Worm (Caenorhabditis elegans) whole organism, mixed stage, embryonic: ENCODE results near the gene C18F10.2.
A peak's percentile ranks its signal among the peaks of the same experiment; 100 is the strongest.

Experiments used
- M03D4.4 ChIP-seq: sonication (generic microtip); optimal IDR thresholded peaks from 2 replicates; lab custom pipeline; 2017; ENCODE audit warnings: mild to moderate bottlenecking, missing genetic modification characterization, missing compliant biosample characterization
- bed-3 ChIP-seq: fragments of 200-800 bp; sonication (Bioruptor generic); optimal IDR thresholded peaks from 3 replicates; lab custom pipeline; 2018; ENCODE audit warnings: mild to moderate bottlenecking, missing genetic modification characterization, moderate library complexity, missing compliant biosample characterization
- blmp-1 ChIP-seq: fragments of 150-350 bp; optimal IDR thresholded peaks from 2 replicates; lab custom pipeline; 2014; ENCODE audit warnings: missing biosample characterization, missing genetic modification characterization
- ceh-39 ChIP-seq: fragments of 150-350 bp; optimal IDR thresholded peaks from 2 replicates; lab custom pipeline; 2014; ENCODE audit warnings: missing biosample characterization, missing genetic modification characterization
- ceh-43 ChIP-seq: fragments of 200-800 bp; sonication (Bioruptor generic); optimal IDR thresholded peaks from 2 replicates; lab custom pipeline; 2018; ENCODE audit warnings: mild to moderate bottlenecking, missing genetic modification characterization, moderate library complexity, missing compliant biosample characterization
- ceh-83 ChIP-seq: fragments of 200-800 bp; sonication (Bioruptor generic); optimal IDR thresholded peaks from 2 replicates; lab custom pipeline; 2018; ENCODE audit warnings: mild to moderate bottlenecking, missing genetic modification characterization, missing compliant biosample characterization
- ces-1 ChIP-seq: fragments of 150-350 bp; optimal IDR thresholded peaks from 2 replicates; lab custom pipeline; 2014; ENCODE audit warnings: missing biosample characterization, missing genetic modification reagents, missing genetic modification characterization
- cnd-1 ChIP-seq: fragments of 200-800 bp; sonication (Bioruptor generic); optimal IDR thresholded peaks from 2 replicates; lab custom pipeline; 2018; ENCODE audit warnings: mild to moderate bottlenecking, missing genetic modification characterization, missing compliant biosample characterization
- drap-1 ChIP-seq: fragments of 200-800 bp; sonication (Bioruptor generic); optimal IDR thresholded peaks from 3 replicates; lab custom pipeline; 2018; ENCODE audit warnings: mild to moderate bottlenecking, missing genetic modification characterization, missing compliant biosample characterization
- elt-1 ChIP-seq: sonication (generic microtip); optimal IDR thresholded peaks from 2 replicates; lab custom pipeline; 2017; ENCODE audit warnings: missing genetic modification characterization, mild to moderate bottlenecking, missing compliant biosample characterization, antibody characterized with exemption, moderate library complexity, borderline replicate concordance; ENCODE audit not compliant: insufficient read depth
- elt-3 ChIP-seq: fragments of 150-350 bp; optimal IDR thresholded peaks from 2 replicates; lab custom pipeline; 2014; ENCODE audit warnings: missing biosample characterization, missing genetic modification characterization
- flh-1 ChIP-seq: fragments of 200-800 bp; sonication (Bioruptor generic); optimal IDR thresholded peaks from 2 replicates; lab custom pipeline; 2018; ENCODE audit warnings: mild to moderate bottlenecking, missing genetic modification characterization, moderate library complexity, missing compliant biosample characterization
- ham-2 ChIP-seq: fragments of 200-800 bp; sonication (Bioruptor generic); optimal IDR thresholded peaks from 2 replicates; lab custom pipeline; 2018; ENCODE audit warnings: mild to moderate bottlenecking, missing genetic modification characterization, missing compliant biosample characterization
- hlh-1 ChIP-seq: fragments of 150-350 bp; optimal IDR thresholded peaks from 2 replicates; lab custom pipeline; 2014; ENCODE audit warnings: missing biosample characterization, missing genetic modification reagents, missing genetic modification characterization
- lin-13 ChIP-seq: fragments of 150-350 bp; optimal IDR thresholded peaks from 2 replicates; lab custom pipeline; 2014; ENCODE audit warnings: missing biosample characterization, missing genetic modification characterization
- lin-32 ChIP-seq: fragments of 200-800 bp; sonication (Bioruptor generic); optimal IDR thresholded peaks from 2 replicates; lab custom pipeline; 2018; ENCODE audit warnings: mild to moderate bottlenecking, missing genetic modification characterization, missing compliant biosample characterization
- lsy-2 ChIP-seq: fragments of 150-350 bp; optimal IDR thresholded peaks from 2 replicates; lab custom pipeline; 2014; ENCODE audit warnings: missing biosample characterization, missing genetic modification characterization
- mab-5 ChIP-seq: fragments of 150-350 bp; optimal IDR thresholded peaks from 2 replicates; lab custom pipeline; 2014; ENCODE audit warnings: missing biosample characterization, missing genetic modification characterization
- nhr-12 ChIP-seq: fragments of 150-350 bp; optimal IDR thresholded peaks from 2 replicates; lab custom pipeline; 2014; ENCODE audit warnings: missing biosample characterization, missing genetic modification characterization
- nhr-2 ChIP-seq: fragments of 150-350 bp; optimal IDR thresholded peaks from 2 replicates; lab custom pipeline; 2014; ENCODE audit warnings: missing biosample characterization, missing genetic modification characterization
- nhr-237 ChIP-seq: fragments of 150-350 bp; optimal IDR thresholded peaks from 2 replicates; lab custom pipeline; 2014; ENCODE audit warnings: missing biosample characterization, missing genetic modification characterization
- nhr-28 ChIP-seq: fragments of 150-350 bp; optimal IDR thresholded peaks from 2 replicates; lab custom pipeline; 2014; ENCODE audit warnings: missing biosample characterization, missing genetic modification characterization
- nhr-76 ChIP-seq: sonication (generic microtip); optimal IDR thresholded peaks from 2 replicates; lab custom pipeline; 2017; ENCODE audit warnings: missing biosample characterization, missing genetic modification characterization
- pha-4 ChIP-seq: fragments of 150-350 bp; optimal IDR thresholded peaks from 2 replicates; lab custom pipeline; 2018; ENCODE audit warnings: missing biosample characterization, missing genetic modification reagents, missing genetic modification characterization
- sem-2 ChIP-seq: fragments of 200-800 bp; sonication (Bioruptor generic); optimal IDR thresholded peaks from 2 replicates; lab custom pipeline; 2018; ENCODE audit warnings: mild to moderate bottlenecking, missing genetic modification characterization, missing compliant biosample characterization
- snpc-4 ChIP-seq: fragments of 150-350 bp; optimal IDR thresholded peaks from 2 replicates; lab custom pipeline; 2014; ENCODE audit warnings: missing biosample characterization, missing genetic modification characterization
- sptf-1 ChIP-seq: sonication (generic microtip); optimal IDR thresholded peaks from 2 replicates; lab custom pipeline; 2017; ENCODE audit warnings: mild to moderate bottlenecking, missing genetic modification characterization, moderate library complexity, missing compliant biosample characterization
- tbx-8 ChIP-seq: fragments of 200-800 bp; sonication (Bioruptor generic); optimal IDR thresholded peaks from 2 replicates; lab custom pipeline; 2018; ENCODE audit warnings: mild to moderate bottlenecking, missing genetic modification characterization, moderate library complexity, missing compliant biosample characterization
- unc-120 ChIP-seq: sonication (generic microtip); optimal IDR thresholded peaks from 2 replicates; lab custom pipeline; 2017; ENCODE audit warnings: missing genetic modification characterization, missing compliant biosample characterization; ENCODE audit not compliant: poor library complexity, severe bottlenecking
- unc-39 ChIP-seq: fragments of 150-350 bp; optimal IDR thresholded peaks from 2 replicates; lab custom pipeline; 2014; ENCODE audit warnings: missing biosample characterization, missing genetic modification characterization
- unc-62 ChIP-seq: fragments of 150-350 bp; optimal IDR thresholded peaks from 2 replicates; lab custom pipeline; 2014; ENCODE audit warnings: missing biosample characterization, missing genetic modification reagents, missing genetic modification characterization
- zip-8 ChIP-seq: fragments of 150-350 bp; optimal IDR thresholded peaks from 2 replicates; lab custom pipeline; 2014; ENCODE audit warnings: missing biosample characterization, missing genetic modification characterization
- ztf-11 ChIP-seq: fragments of 150-350 bp; optimal IDR thresholded peaks from 2 replicates; lab custom pipeline; 2014; ENCODE audit warnings: missing biosample characterization, missing genetic modification characterization

The C18F10.2 gene

DNA sequence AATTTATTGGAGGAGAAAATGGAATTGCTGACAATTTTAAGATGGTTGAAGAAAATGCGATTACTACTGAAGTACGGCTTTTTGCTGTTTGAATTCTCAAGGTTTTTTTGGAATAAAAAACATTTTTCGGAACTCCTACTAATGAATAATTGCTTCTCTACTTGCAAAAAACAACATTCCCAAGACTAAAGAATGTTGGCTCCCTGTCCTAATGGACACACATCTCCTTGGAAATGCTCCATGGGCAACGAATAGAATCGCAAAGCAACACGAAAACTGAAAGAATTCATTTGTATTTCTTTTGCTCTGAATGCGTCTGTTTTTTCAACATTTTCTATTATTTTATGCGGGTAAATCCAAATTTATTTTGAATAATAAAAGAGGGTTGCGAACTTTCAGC, at the start of gene C18F10.2:
TSS of gene C18F10.2 (plus strand) at position 301 of the 400 bp plus-strand sequence.
- TF ChIP-seq tbx-8 (GFP tag; lab: Kevin White, UChicago) (no peak), M03D4.4 (tag; lab: Kevin White, UChicago) (no peak), flh-1 (GFP tag; lab: Kevin White, UChicago) (no peak), lin-13 (tag; lab: Kevin White, UChicago) (no peak), nhr-12 (no peak), cnd-1 (tag; lab: Kevin White, UChicago) (no peak), ham-2 (no peak), unc-120 (tag; lab: Kevin White, UChicago) (no peak)

- TF ChIP-seq ham-2 (no peak), ztf-11 (no peak), ceh-83 (no peak), hlh-1 (no peak), sptf-1 (no peak), elt-3 (tag; lab: Kevin White, UChicago) (no peak)
These were observed 42.1 kb upstream of the C18F10.2 start, which contains the start of gene esyt-2 for ce11 chrIII:6230870-6231269. Gene esyt-2, minus strand, starts transcription at chrIII:6230970.

DNA sequence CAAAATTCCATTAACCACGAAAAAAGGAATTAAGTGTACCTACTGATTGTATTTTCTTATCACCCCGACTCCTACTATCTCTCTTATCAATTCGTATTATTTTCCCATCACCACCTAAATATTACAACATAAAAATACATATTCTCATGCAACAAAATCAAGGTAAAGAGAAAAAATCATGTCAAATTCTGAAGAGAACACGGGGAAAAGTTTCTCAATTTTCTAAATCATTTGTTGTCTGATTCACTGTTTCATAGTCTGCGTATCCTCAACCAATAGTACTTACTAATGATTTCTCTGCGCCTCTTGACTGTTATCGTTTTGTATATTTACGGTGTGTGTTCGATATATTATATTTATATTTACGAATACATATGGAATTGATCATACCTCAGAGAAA, 41.1 kb upstream of the C18F10.2 start:
- no peak for TF ChIP-seq ceh-39 (tag; lab: Kevin White, UChicago)
- TF ChIP-seq unc-62: no peak
- TF ChIP-seq lsy-2 (tag; lab: Kevin White, UChicago): no peak
- TF ChIP-seq ztf-11: no peak
- no peak for TF ChIP-seq drap-1 (GFP tag; lab: Kevin White, UChicago)
- peak; percentile 60 for TF ChIP-seq elt-3 (tag; lab: Kevin White, UChicago)

- no peak for TF ChIP-seq blmp-1 (tag; lab: Kevin White, UChicago)
- TF ChIP-seq ztf-11: no peak
- TF ChIP-seq mab-5: no peak
- TF ChIP-seq cnd-1 (tag; lab: Kevin White, UChicago): no peak
- no peak for TF ChIP-seq nhr-237 (tag; lab: Kevin White, UChicago)
- TF ChIP-seq pha-4 (tag; lab: Kevin White, UChicago): no peak
- TF ChIP-seq snpc-4 (tag; lab: Kevin White, UChicago): no peak
- TF ChIP-seq lsy-2 (tag; lab: Kevin White, UChicago): no peak
- no peak for TF ChIP-seq nhr-76 (tag; lab: Kevin White, UChicago)
- no peak for TF ChIP-seq nhr-28 (tag; lab: Kevin White, UChicago)
- no peak for TF ChIP-seq ceh-83
- no peak for TF ChIP-seq M03D4.4 (tag; lab: Kevin White, UChicago)
- no peak for TF ChIP-seq nhr-12
- TF ChIP-seq sptf-1: no peak
- no peak for TF ChIP-seq zip-8 (tag; lab: Kevin White, UChicago)
- no peak for TF ChIP-seq ceh-39 (tag; lab: Kevin White, UChicago)
These were observed 36.3 kb upstream of the C18F10.2 start, which contains the start of gene T12A2.21 for ce11 chrIII:6236649-6237048. Gene T12A2.21, minus strand, starts transcription at chrIII:6236749.

- TF ChIP-seq drap-1 (GFP tag; lab: Kevin White, UChicago) (no peak), flh-1 (GFP tag; lab: Kevin White, UChicago) (no peak), unc-39 (no peak), unc-62 (no peak), ceh-43 (GFP tag; lab: Kevin White, UChicago) (no peak), nhr-12 (no peak), nhr-237 (tag; lab: Kevin White, UChicago) (no peak), ces-1 (GFP tag; lab: Kevin White, UChicago) (no peak), ztf-11 (no peak), nhr-28 (tag; lab: Kevin White, UChicago) (no peak), lsy-2 (tag; lab: Kevin White, UChicago) (no peak), nhr-2 (tag; lab: Kevin White, UChicago) (no peak), mab-5 (no peak), ceh-39 (tag; lab: Kevin White, UChicago) (no peak), zip-8 (tag; lab: Kevin White, UChicago) (no peak), ham-2 (no peak), sem-2 (GFP tag; lab: Kevin White, UChicago) (no peak), sptf-1 (no peak)
These were observed 32.4 kb upstream of the C18F10.2 start, which contains the start of gene T12A2.3 for ce11 chrIII:6240528-6240927. Gene T12A2.3, plus strand, starts transcription at chrIII:6240828.

ce11 chrIII:6245728-6246127, 27.2 kb upstream of the C18F10.2 start, which contains the start of gene bcas-2:
Gene bcas-2, minus strand, starts transcription at chrIII:6245828.
- TF ChIP-seq flh-1 (GFP tag; lab: Kevin White, UChicago) (no peak), cnd-1 (tag; lab: Kevin White, UChicago) (no peak), hlh-1 (no peak), lin-13 (tag; lab: Kevin White, UChicago) (no peak), ces-1 (GFP tag; lab: Kevin White, UChicago) (no peak), bed-3 (GFP tag; lab: Kevin White, UChicago) (no peak), unc-120 (tag; lab: Kevin White, UChicago) (no peak), blmp-1 (tag; lab: Kevin White, UChicago) (no peak), nhr-2 (tag; lab: Kevin White, UChicago) (no peak), lin-32 (no peak), sem-2 (GFP tag; lab: Kevin White, UChicago) (no peak), ceh-83 (no peak), mab-5 (no peak), lsy-2 (tag; lab: Kevin White, UChicago) (no peak), M03D4.4 (tag; lab: Kevin White, UChicago) (no peak), elt-1 (no peak), pha-4 (tag; lab: Kevin White, UChicago) (no peak), ceh-39 (tag; lab: Kevin White, UChicago) (no peak)
